Fruit fly (Drosophila melanogaster): ENCODE data around the gene para.

Gene para

DNA sequence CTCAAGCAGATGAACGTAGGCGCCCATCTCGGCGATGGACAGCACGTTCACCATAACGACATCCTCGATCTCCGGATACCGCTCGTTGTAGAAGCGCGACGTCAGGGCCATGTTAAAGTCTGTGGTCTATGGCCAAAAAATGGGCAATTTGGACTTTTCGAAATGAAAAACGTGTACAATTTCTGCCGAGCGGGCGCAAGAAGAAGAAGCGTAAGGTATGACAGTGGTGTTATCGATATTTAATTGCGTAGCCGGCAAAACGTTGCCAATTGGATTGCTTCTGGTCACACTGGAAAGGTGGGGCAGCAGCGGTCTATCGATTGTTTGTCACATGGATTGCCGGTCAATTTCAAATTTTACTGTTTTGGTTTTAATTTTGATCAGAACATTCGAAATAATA is 86.1 kb downstream of the para start, which contains the start of gene eIF2alpha (continued):
- TF ChIP-seq salm (tag; optimal IDR thresholded peaks at IDR 0.05) (no peak), HLH4C (GFP tag; IDR thresholded peaks at IDR 0.05; ENCODE audit: partially characterized antibody) (peak; percentile 80), CG3838 (GFP tag; optimal IDR thresholded peaks at IDR 0.05) (no peak), nerfin-1 (tag; optimal IDR thresholded peaks at IDR 0.05) (no peak), hb (GFP tag; IDR thresholded peaks at IDR 0.05; ENCODE audit: partially characterized antibody) (peak; percentile 65), dm (GFP tag; optimal IDR thresholded peaks at IDR 0.05) (peak; percentile 83), pzg (GFP tag; optimal IDR thresholded peaks at IDR 0.05) (peak; percentile 92), CG17912 (GFP tag; optimal IDR thresholded peaks at IDR 0.05) (no peak), CG11695 (GFP tag; IDR thresholded peaks at IDR 0.05) (no peak), exex (tag; optimal IDR thresholded peaks at IDR 0.05) (no peak), CG12659 (GFP tag; optimal IDR thresholded peaks at IDR 0.05) (peak; percentile 48), nmo (GFP tag; optimal IDR thresholded peaks at IDR 0.05) (peak; percentile 23), bowl (GFP tag; IDR thresholded peaks at IDR 0.05) (no peak), CG7963 (GFP tag; IDR thresholded peaks at IDR 0.05; ENCODE audit: partially characterized antibody) (peak; percentile 72), Hand (GFP tag; optimal IDR thresholded peaks at IDR 0.05) (no peak), Bteb2 (GFP tag; optimal IDR thresholded peaks at IDR 0.05) (no peak), Dp (GFP tag; optimal IDR thresholded peaks at IDR 0.05) (peak; percentile 85), Bgb (GFP tag; IDR thresholded peaks at IDR 0.05; ENCODE audit: partially characterized antibody) (peak; percentile 89), crp (GFP tag; optimal IDR thresholded peaks at IDR 0.05) (peak in 1 of 2 experiments; percentile 62), CG14667 (GFP tag; IDR thresholded peaks at IDR 0.05) (no peak), Med (GFP tag) (peak; percentile 63), CG17612 (GFP tag; IDR thresholded peaks at IDR 0.05) (no peak), CG14860 (GFP tag; IDR thresholded peaks at IDR 0.05; ENCODE audit: partially characterized antibody) (peak; percentile 52; the same call in 1 of the 3 replicates), ftz-f1 (GFP tag; optimal IDR thresholded peaks at IDR 0.05) (peak; percentile 69), CG31388 (GFP tag; optimal IDR thresholded peaks at IDR 0.05) (no peak), CG4360 (GFP tag; IDR thresholded peaks at IDR 0.05) (peak; percentile 48; the same call in 1 of the 2 replicates), Side (GFP tag; optimal IDR thresholded peaks at IDR 0.05) (no peak), inv (GFP tag; IDR thresholded peaks at IDR 0.05; ENCODE audit: partially characterized antibody) (peak; percentile 65), Lhr (GFP tag; optimal IDR thresholded peaks at IDR 0.05) (no peak), CG4328 (GFP tag; optimal IDR thresholded peaks at IDR 0.05) (no peak), gro (GFP tag; optimal IDR thresholded peaks at IDR 0.05) (no peak), Myb (GFP tag; optimal IDR thresholded peaks at IDR 0.05) (peak; percentile 48), PHDP (tag; optimal IDR thresholded peaks at IDR 0.05) (no peak), Lim3 (GFP tag; IDR thresholded peaks at IDR 0.05) (no peak), CG6813 (GFP tag; optimal IDR thresholded peaks at IDR 0.05) (no peak), CG9727 (GFP tag; optimal IDR thresholded peaks at IDR 0.05) (no peak), Doc3 (GFP tag; IDR thresholded peaks at IDR 0.05; ENCODE audit: partially characterized antibody) (peak; percentile 46; the same call in 1 of the 3 replicates), lab (GFP tag; optimal IDR thresholded peaks at IDR 0.05) (no peak), CG30431 (GFP tag; optimal IDR thresholded peaks at IDR 0.05) (no peak), vnd (GFP tag; IDR thresholded peaks at IDR 0.05; ENCODE audit: partially characterized antibody) (peak; percentile 72; the same call in 2 of the 3 replicates), CG9215 (GFP tag; IDR thresholded peaks at IDR 0.05) (no peak), CG15514 (GFP tag; optimal IDR thresholded peaks at IDR 0.05) (peak; percentile 25), Max (GFP tag; optimal IDR thresholded peaks at IDR 0.05) (peak; percentile 61), CG14050 (GFP tag; IDR thresholded peaks at IDR 0.05) (no peak), Hsf (GFP tag; optimal IDR thresholded peaks at IDR 0.05) (no peak), crol (GFP tag; IDR thresholded peaks at IDR 0.05) (no peak), CG4617 (GFP tag; optimal IDR thresholded peaks at IDR 0.05; ENCODE audit: borderline replicate concordance) (peak; percentile 58), emc (GFP tag; optimal IDR thresholded peaks at IDR 0.05) (no peak), CG31224 (GFP tag; IDR thresholded peaks at IDR 0.05) (no peak)

Data from whole organism, embryonic.